Worm (Caenorhabditis elegans) whole organism, L2 larva: Measurements from ENCODE around the gene F22B7.9.

Experiments used
- ceh-82 ChIP-seq: fragments of 150-350 bp; optimal IDR thresholded peaks from 2 replicates; lab custom pipeline; 2014; ENCODE audit warnings: missing biosample characterization, missing genetic modification characterization
- elt-3 ChIP-seq: sonication (generic microtip); optimal IDR thresholded peaks from 2 replicates; lab custom pipeline; 2017; ENCODE audit warnings: missing biosample characterization, missing genetic modification characterization
- lin-39 ChIP-seq: fragments of 150-350 bp; optimal IDR thresholded peaks from 2 replicates; lab custom pipeline; 2014; ENCODE audit warnings: missing biosample characterization, missing genetic modification reagents, missing genetic modification characterization
- mbf-1 ChIP-seq: sonication (generic microtip); optimal IDR thresholded peaks from 2 replicates; lab custom pipeline; 2017; ENCODE audit warnings: missing biosample characterization, missing genetic modification characterization
- nhr-12 ChIP-seq: fragments of 150-350 bp; optimal IDR thresholded peaks from 2 replicates; lab custom pipeline; 2014; ENCODE audit warnings: missing biosample characterization, missing genetic modification characterization

DNA sequence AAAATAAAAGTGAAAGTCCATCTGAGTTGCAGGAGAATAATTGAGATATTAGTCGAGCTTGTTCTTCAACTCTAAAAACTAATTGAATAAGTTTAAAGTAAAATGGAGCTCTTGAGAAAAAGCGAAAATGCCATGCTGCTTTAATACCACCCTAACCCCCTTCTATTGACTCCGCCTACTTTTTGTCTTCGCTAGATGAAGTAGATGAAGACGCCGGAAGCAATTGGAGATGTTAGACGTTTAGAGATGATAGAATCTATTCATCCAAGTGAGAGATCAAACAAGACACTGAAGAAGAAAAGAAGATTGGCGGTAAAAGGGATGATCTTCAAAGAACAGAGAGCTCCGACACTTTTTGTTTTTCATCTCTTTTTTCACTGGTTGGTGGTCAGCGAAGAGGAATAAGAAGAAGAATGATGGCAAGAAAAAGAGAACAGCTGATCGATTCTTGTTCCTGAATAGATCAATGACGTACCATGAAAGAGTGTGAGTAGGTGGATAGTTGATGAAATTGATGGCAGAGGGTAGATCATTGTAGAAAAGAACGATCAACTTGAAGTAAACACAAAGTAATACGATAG, 765 bp upstream of the F22B7.9 start:
- TF ChIP-seq mbf-1 (tag; lab: Kevin White, UChicago) (no peak), elt-3 (tag; lab: Kevin White, UChicago) (no peak), nhr-12 (tag; lab: Kevin White, UChicago) (no peak), lin-39 (tag; lab: Kevin White, UChicago) (no peak), ceh-82 (tag; lab: Kevin White, UChicago) (no peak)
